Worm (Caenorhabditis elegans): ENCODE measurements around the gene F49E11.2.

The F49E11.2 gene

ce11 chrIV:13038888-13039287 lies at the start of gene F49E11.2:
F49E11.2 (minus strand) TSS chrIV:13038988.
- no peak for TF ChIP-seq unc-62 (GFP tag; optimal IDR thresholded peaks at IDR 0.05)

- TF ChIP-seq unc-62 (GFP tag; optimal IDR thresholded peaks at IDR 0.05): no peak
These were observed 47.9 kb upstream of the F49E11.2 start, which contains the start of gene spin-2 for ce11 chrIV:13086705-13087104. spin-2 (plus strand) TSS chrIV:13087005.

ce11 chrIV:13085675-13086074 lies 46.9 kb upstream of the F49E11.2 start:
- no peak for TF ChIP-seq unc-62 (GFP tag; optimal IDR thresholded peaks at IDR 0.05)

ce11 chrIV:13082836-13083763 lies 44.3 kb upstream of the F49E11.2 start:
- TF ChIP-seq unc-62 (GFP tag; optimal IDR thresholded peaks at IDR 0.05): no peak

DNA sequence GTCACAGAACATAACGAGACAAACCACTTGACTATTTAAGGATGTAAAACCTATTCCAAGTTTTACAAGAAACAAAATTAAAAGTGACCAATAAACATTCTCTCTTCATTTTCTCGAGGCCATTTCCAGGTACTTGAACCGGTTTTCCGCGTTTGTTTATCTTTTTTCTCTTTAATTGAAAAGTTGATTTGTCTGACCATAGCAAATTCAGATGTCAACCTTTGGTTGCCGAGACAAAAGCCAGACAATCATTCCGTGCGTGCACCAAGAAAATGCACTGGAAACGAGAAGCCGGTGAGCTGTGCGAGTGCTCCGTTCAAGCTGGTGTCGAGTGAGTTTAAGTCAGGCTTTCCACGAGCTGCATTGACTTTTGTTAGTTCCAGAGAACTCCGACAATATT lies 43.3 kb upstream of the F49E11.2 start:
- TF ChIP-seq unc-62 (GFP tag; optimal IDR thresholded peaks at IDR 0.05): no peak

- no peak for TF ChIP-seq unc-62 (GFP tag; optimal IDR thresholded peaks at IDR 0.05)
These were observed 42.1 kb upstream of the F49E11.2 start for ce11 chrIV:13080861-13081260.

DNA sequence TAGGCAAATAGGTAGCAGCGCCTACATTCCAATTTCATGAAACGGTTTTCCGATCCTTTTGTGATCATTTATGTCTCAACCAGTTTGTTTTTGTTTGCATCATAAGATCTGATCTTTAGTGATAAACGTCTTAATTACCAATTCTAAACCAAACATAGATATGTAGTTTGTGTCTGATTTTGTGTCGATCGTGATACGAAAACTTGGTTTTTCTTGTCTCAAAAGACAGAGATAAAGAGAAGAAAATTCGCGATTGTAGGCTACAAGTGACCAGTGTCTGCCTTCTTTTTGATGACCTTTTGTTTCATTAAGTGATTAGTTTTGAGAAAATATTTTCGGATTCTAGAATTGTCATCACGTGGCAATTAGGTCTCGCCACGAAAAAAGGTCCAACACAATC lies 41.4 kb upstream of the F49E11.2 start:
- TF ChIP-seq unc-62 (GFP tag; optimal IDR thresholded peaks at IDR 0.05): no peak

DNA sequence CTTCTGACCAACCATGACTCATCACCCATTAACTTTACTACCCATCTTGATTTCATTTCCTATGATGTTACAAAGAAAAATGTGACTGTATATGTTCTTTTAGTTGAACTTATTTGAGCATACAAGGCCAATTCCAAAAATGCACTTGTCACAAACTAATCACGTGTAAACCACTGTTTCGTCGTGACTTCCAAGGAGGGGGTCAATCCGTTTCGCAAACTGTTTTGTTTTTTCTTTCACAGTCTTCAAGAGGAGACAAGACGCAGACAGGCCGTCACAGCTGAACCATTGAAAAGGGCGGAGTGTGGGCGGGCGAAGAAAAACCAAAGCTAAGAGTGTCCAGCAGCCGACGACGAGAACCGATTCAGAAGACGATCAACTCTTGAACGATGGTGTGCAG lies 40.3 kb upstream of the F49E11.2 start, which contains the start of gene C39E9.8:
TSS of gene C39E9.8 (plus strand) at position 328 of the 400 bp plus-strand sequence.
- no peak for TF ChIP-seq unc-62 (GFP tag; optimal IDR thresholded peaks at IDR 0.05)

DNA sequence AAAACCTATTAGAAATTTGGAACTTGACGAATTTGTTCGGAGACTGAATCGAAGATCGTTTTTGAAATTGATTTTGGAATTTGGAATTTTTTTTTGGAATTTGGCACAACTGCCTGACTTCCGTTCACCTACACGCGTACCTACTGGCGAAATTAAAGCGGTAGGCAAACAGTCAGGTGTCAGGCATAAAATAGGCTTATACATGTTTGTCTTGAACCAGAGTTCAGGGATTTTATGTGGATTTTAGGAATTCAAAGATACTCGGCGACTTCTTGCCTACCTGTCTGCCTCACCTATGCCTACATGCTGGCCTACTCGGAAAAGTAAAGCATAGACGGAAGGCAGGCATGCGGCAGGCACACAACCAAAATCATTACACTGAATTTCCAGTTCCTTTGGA lies 39.6 kb upstream of the F49E11.2 start:
- TF ChIP-seq unc-62 (GFP tag; optimal IDR thresholded peaks at IDR 0.05): no peak

- TF ChIP-seq unc-62 (GFP tag; optimal IDR thresholded peaks at IDR 0.05): no peak
These were observed 38.9 kb upstream of the F49E11.2 start for ce11 chrIV:13077694-13078093.

- no peak for TF ChIP-seq unc-62 (GFP tag; optimal IDR thresholded peaks at IDR 0.05)
These were observed 37.8 kb upstream of the F49E11.2 start, which contains the start of gene C39E9.7 for ce11 chrIV:13076620-13077019. C39E9.7 (minus strand) TSS chrIV:13076720.

DNA sequence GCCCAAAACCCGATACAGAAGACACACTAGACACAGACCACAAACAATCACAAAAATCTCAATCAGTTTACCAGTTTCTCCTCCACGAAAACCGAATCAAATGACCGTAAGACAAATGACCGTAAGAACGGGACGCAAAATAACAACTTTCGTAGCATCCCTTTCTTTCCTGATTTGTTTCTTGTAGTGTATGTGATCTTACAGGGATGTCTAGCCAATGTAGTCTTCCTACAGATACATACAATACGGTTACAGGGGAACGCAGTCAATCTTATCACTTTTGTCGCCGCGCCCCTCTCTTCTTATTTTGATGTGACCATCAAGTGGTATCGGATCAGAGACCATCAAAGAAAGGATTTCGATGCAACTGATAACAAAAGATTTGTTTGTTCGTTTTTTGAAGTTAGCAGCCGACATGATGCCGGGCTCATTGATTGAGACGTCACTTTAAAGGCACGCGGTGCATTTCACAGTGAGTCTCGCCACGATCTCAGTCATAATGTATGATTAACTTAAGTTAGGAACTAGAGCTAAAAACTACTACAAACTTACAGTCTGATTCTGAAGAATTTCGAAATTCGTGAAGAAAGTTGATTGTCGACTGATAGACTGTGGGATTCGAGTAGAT lies 37.0 kb upstream of the F49E11.2 start:
- no peak for TF ChIP-seq unc-62 (GFP tag; optimal IDR thresholded peaks at IDR 0.05)

DNA sequence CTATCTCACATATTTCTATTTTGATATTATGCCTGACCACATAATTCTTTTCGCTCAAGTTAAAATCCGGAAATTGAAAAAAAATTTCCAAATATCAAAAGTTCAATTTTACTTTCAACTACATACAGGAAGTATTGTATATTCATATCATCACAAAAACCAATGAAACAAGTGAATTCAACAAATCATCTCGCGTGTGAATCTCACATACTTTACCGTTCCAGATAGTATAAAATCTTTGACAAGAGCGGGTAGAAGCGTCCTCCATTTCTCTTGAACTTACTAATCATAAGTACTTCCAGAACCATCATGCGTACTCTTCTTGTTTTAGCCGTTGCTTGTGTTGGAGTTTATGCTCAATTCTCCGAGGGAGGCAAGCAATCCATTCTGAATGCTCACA lies 32.7 kb upstream of the F49E11.2 start, which contains the start of gene scl-8:
TSS of gene scl-8 (plus strand) at position 301 of the 400 bp plus-strand sequence.
- no peak for TF ChIP-seq unc-62 (GFP tag; optimal IDR thresholded peaks at IDR 0.05)

ce11 chrIV:13070142-13070541 lies 31.4 kb upstream of the F49E11.2 start, which contains the start of gene scl-7:
scl-7 (plus strand) TSS chrIV:13070442.
- TF ChIP-seq unc-62 (GFP tag; optimal IDR thresholded peaks at IDR 0.05): no peak

DNA sequence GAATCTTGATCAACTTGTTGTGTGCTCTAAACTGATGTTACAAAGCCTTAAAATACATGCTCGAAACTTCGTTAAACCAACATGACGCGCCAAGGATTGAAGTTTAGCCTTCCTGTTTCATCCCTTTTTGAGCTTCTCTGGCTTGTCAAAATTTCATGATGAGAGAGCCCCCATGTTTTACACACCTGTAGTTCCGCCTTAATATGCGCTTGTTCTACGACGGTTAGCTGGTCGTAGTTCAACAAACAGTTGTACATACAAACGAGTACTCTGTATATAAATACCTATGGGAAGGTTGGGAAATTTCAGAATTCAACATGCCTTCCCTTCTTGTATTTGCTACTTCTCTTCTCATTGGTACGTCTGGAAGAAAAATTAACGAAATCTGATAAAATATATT lies 29.7 kb upstream of the F49E11.2 start, which contains the start of gene scl-6:
TSS of gene scl-6 (plus strand) at position 301 of the 400 bp plus-strand sequence.
- no peak for TF ChIP-seq unc-62 (GFP tag; optimal IDR thresholded peaks at IDR 0.05)

- TF ChIP-seq unc-62 (GFP tag; optimal IDR thresholded peaks at IDR 0.05): no peak
These were observed 28.4 kb upstream of the F49E11.2 start, which contains the start of gene col-131 for ce11 chrIV:13067200-13067599. col-131 (minus strand) TSS chrIV:13067300.
